Worm (Caenorhabditis elegans) whole organism, L1 larva: ENCODE data around the gene F33D4.6.

ENCODE experiments used
- aly-2 ChIP-seq: fragments of 150-350 bp; optimal IDR thresholded peaks from 2 replicates; lab custom pipeline; 2014; ENCODE audit warnings: missing biosample characterization, missing genetic modification characterization
- ama-1 ChIP-seq: fragments of 150-350 bp; optimal IDR thresholded peaks from 2 replicates; lab custom pipeline; 2014
- hlh-4 ChIP-seq: sonication (generic microtip); optimal IDR thresholded peaks from 2 replicates; lab custom pipeline; 2016; ENCODE audit warnings: mild to moderate bottlenecking, missing genetic modification characterization, missing compliant biosample characterization
- jun-1 ChIP-seq: fragments of 150-350 bp; optimal IDR thresholded peaks from 2 replicates; lab custom pipeline; 2014; ENCODE audit warnings: missing biosample characterization, missing genetic modification reagents, missing genetic modification characterization
- nhr-28 ChIP-seq: fragments of 150-350 bp; optimal IDR thresholded peaks from 2 replicates; lab custom pipeline; 2014; ENCODE audit warnings: missing biosample characterization, missing genetic modification characterization
- snpc-4 ChIP-seq: fragments of 150-350 bp; optimal IDR thresholded peaks from 2 replicates; lab custom pipeline; 2014; ENCODE audit warnings: missing biosample characterization, missing genetic modification characterization
- unc-130 ChIP-seq: fragments of 150-350 bp; optimal IDR thresholded peaks from 2 replicates; lab custom pipeline; 2017; ENCODE audit warnings: missing biosample characterization, missing genetic modification characterization, inconsistent platforms
- zip-4 ChIP-seq: fragments of 200-800 bp; sonication (Bioruptor generic); optimal IDR thresholded peaks from 2 replicates; lab custom pipeline; 2018; ENCODE audit warnings: mild to moderate bottlenecking, missing genetic modification characterization, moderate library complexity, missing compliant biosample characterization

DNA sequence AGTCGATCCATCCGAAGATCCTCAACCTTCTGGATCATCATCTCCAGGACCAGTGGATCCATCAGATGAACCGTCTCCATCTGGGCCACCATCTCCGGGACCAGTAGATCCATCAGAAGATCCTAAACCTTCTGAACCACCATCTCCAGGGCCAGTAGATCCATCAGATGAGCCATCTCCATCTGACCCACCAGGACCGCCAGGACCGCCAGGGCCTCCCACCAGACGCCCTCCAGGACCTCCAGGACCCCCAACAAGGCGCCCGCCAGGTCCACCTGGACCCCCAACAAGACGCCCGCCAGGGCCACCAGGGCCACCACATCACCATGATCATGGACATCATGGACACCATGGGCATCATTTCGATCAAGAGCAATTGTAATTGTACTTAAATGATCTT is 9.4 kb upstream of the F33D4.6 start:
- TF ChIP-seq nhr-28 (tag; lab: Kevin White, UChicago) (no peak), zip-4 (GFP tag; lab: Kevin White, UChicago) (no peak), ama-1 (no peak), unc-130 (no peak), jun-1 (tag; lab: Kevin White, UChicago) (no peak), snpc-4 (no peak), hlh-4 (tag; lab: Kevin White, UChicago) (no peak), aly-2 (tag; lab: Kevin White, UChicago) (no peak)
